Worm (Caenorhabditis elegans): Measurements from ENCODE around the gene C50D2.6.

ce11 chrII:68757-69156 is 15.5 kb upstream of the C50D2.6 start:
- TF ChIP-seq dao-5 (tag; optimal IDR thresholded peaks at IDR 0.05) (no peak), W03F9.2 (tag; optimal IDR thresholded peaks at IDR 0.05) (no peak)
